Worm (Caenorhabditis elegans): ENCODE data around the gene Y53C12B.7.

Gene Y53C12B.7

DNA sequence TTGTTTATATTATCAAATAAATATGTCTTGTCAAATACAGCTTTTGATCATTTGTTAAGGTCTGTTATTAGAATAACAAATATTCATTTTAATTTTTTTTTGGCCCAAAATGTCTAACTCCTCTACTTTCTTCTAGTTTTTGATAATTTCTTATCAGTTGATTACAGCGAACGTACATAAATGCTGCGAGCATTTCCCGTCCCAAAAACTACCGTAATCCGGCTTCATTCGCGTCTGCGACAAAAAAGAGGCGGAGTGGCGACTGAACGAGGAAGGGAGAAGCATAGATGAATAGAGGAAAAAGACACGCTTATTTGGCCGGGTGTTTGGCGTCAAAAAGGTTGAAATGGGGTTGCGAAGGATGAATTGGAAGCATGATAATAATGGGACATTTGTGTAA lies 12.5 kb downstream of the Y53C12B.7 start (continued):
- TF ChIP-seq K12H6.12 (tag; optimal IDR thresholded peaks at IDR 0.05) (no peak), ceh-79 (tag; optimal IDR thresholded peaks at IDR 0.05) (no peak), bed-2 (GFP tag; IDR thresholded peaks at IDR 0.05) (no peak), rpc-1 (optimal IDR thresholded peaks at IDR 0.05) (no peak), rpc-1 (tag; optimal IDR thresholded peaks at IDR 0.05) (no peak), madf-3 (GFP tag; IDR thresholded peaks at IDR 0.05) (0 out of 2 replicates have a peak, but pooled peaks have one; percentile 61), attf-5 (GFP tag; optimal IDR thresholded peaks at IDR 0.05) (no peak), hlh-26 (GFP tag; conservative IDR thresholded peaks at IDR 0.05) (no peak), hmg-20 (GFP tag; IDR thresholded peaks at IDR 0.05) (no peak), bed-1 (GFP tag; IDR thresholded peaks at IDR 0.05) (no peak), Y53G8AR.9 (GFP tag; conservative IDR thresholded peaks at IDR 0.05) (0 out of 2 replicates have a peak, but pooled peaks have one; percentile 47), lin-26 (GFP tag; IDR thresholded peaks at IDR 0.05) (no peak), hsf-1 (GFP tag; IDR thresholded peaks at IDR 0.05) (no peak), mel-28 (tag; optimal IDR thresholded peaks at IDR 0.05; ENCODE audit: borderline replicate concordance) (no peak)

- TF ChIP-seq die-1 (tag; optimal IDR thresholded peaks at IDR 0.05) (no peak), lin-54 (GFP tag; optimal IDR thresholded peaks at IDR 0.05) (no peak), F37B4.10 (GFP tag; IDR thresholded peaks at IDR 0.05) (0 out of 2 replicates have a peak, but pooled peaks have one; percentile 30), dpff-1 (tag; optimal IDR thresholded peaks at IDR 0.05) (no peak), dpl-1 (GFP tag; optimal IDR thresholded peaks at IDR 0.05) (no peak), somi-1 (GFP tag; optimal IDR thresholded peaks at IDR 0.05) (no peak), C17E4.6 (GFP tag; IDR thresholded peaks at IDR 0.05) (no peak), B0035.1 (tag; optimal IDR thresholded peaks at IDR 0.05) (no peak), cebp-2 (GFP tag; IDR thresholded peaks at IDR 0.05) (0 out of 2 replicates have a peak, but pooled peaks have one; percentile 64), ama-1 (optimal IDR thresholded peaks at IDR 0.05) (no peak), ama-1 (GFP tag; optimal IDR thresholded peaks at IDR 0.05) (no peak), Y56A3A.18 (GFP tag; IDR thresholded peaks at IDR 0.05) (0 out of 2 replicates have a peak, but pooled peaks have one; percentile 40), Y79H2A.3 (GFP tag; conservative IDR thresholded peaks at IDR 0.05) (no peak), unc-130 (GFP tag; optimal IDR thresholded peaks at IDR 0.05) (no peak), ets-4 (GFP tag; optimal IDR thresholded peaks at IDR 0.05) (peak; percentile 42), madf-10 (tag; optimal IDR thresholded peaks at IDR 0.05) (peak; percentile 12), ekl-4 (GFP tag; IDR thresholded peaks at IDR 0.05) (no peak), hlh-26 (GFP tag; conservative IDR thresholded peaks at IDR 0.05) (no peak), F23B12.7 (tag; optimal IDR thresholded peaks at IDR 0.05; ENCODE audit: insufficient read depth) (no peak), Y95B8A.8 (GFP tag; IDR thresholded peaks at IDR 0.05) (0 out of 2 replicates have a peak, but pooled peaks have one; percentile 34), atf-7 (tag; optimal IDR thresholded peaks at IDR 0.05) (peak; percentile 23), B0336.3 (GFP tag; IDR thresholded peaks at IDR 0.05) (peak; percentile 76; the same call in 1 of the 2 replicates), snpc-1.1 (tag; optimal IDR thresholded peaks at IDR 0.05; ENCODE audit: insufficient read depth) (no peak), sea-2 (GFP tag; IDR thresholded peaks at IDR 0.05) (no peak), pha-4 (tag; optimal IDR thresholded peaks at IDR 0.05) (peak; percentile 56), ceh-27 (GFP tag; optimal IDR thresholded peaks at IDR 0.05) (no peak), snpc-3.4 (tag; optimal IDR thresholded peaks at IDR 0.05) (peak; percentile 16), nfyb-1 (GFP tag; IDR thresholded peaks at IDR 0.05) (0 out of 2 replicates have a peak, but pooled peaks have one; percentile 24), rcor-1 (GFP tag; IDR thresholded peaks at IDR 0.05) (no peak), nhr-179 (tag; optimal IDR thresholded peaks at IDR 0.05) (no peak), dox-1 (GFP tag; IDR thresholded peaks at IDR 0.05) (peak; percentile 64), bed-2 (GFP tag; IDR thresholded peaks at IDR 0.05) (no peak), hmg-1.2 (GFP tag; IDR thresholded peaks at IDR 0.05) (peak; percentile 35; the same call in 1 of the 2 replicates), xnd-1 (tag; optimal IDR thresholded peaks at IDR 0.05) (no peak), F33H1.4 (GFP tag; IDR thresholded peaks at IDR 0.05) (peak; percentile 29; the same call in 1 of the 2 replicates), egl-18 (GFP tag; IDR thresholded peaks at IDR 0.05) (no peak), attf-6 (GFP tag; IDR thresholded peaks at IDR 0.05) (no peak)
Observed at ce11 chrII:9738820-9739219, 14.2 kb downstream of the Y53C12B.7 start.

All from whole organism, young adult.